Worm (Caenorhabditis elegans): ENCODE measurements around the gene glr-4.

The glr-4 gene

ce11 chrII:7756810-7757209, 37.3 kb downstream of the glr-4 start (continued):
- TF ChIP-seq T26A5.8 (tag; optimal IDR thresholded peaks at IDR 0.05) = no peak
- TF ChIP-seq fkh-3 (tag; optimal IDR thresholded peaks at IDR 0.05) = no peak
- TF ChIP-seq F22D6.2 (tag; optimal IDR thresholded peaks at IDR 0.05) = peak; percentile 38
- TF ChIP-seq Y53F4B.3 (GFP tag; IDR thresholded peaks at IDR 0.05) = 0 out of 2 replicates have a peak, but pooled peaks have one; percentile 16
- TF ChIP-seq attf-5 (GFP tag; optimal IDR thresholded peaks at IDR 0.05) = peak; percentile 61
- no peak for TF ChIP-seq hlh-26 (GFP tag; conservative IDR thresholded peaks at IDR 0.05)
- TF ChIP-seq unc-62 (GFP tag; optimal IDR thresholded peaks at IDR 0.05) = no peak
- TF ChIP-seq F33H1.4 (GFP tag; IDR thresholded peaks at IDR 0.05) = peak; percentile 47

- TF ChIP-seq nhr-27 (tag; optimal IDR thresholded peaks at IDR 0.05) (no peak), mxl-1 (tag; optimal IDR thresholded peaks at IDR 0.05) (no peak), cebp-1 (GFP tag; IDR thresholded peaks at IDR 0.05) (no peak), cebp-1 (tag; optimal IDR thresholded peaks at IDR 0.05) (no peak), lsl-1 (GFP tag; optimal IDR thresholded peaks at IDR 0.05) (no peak), madf-8 (GFP tag; conservative IDR thresholded peaks at IDR 0.05) (no peak), ztf-6 (GFP tag; IDR thresholded peaks at IDR 0.05) (no peak), C17E4.6 (GFP tag; IDR thresholded peaks at IDR 0.05) (no peak), zfh-2 (GFP tag; conservative IDR thresholded peaks at IDR 0.05) (no peak), dpl-1 (GFP tag; optimal IDR thresholded peaks at IDR 0.05) (no peak), egl-18 (GFP tag; IDR thresholded peaks at IDR 0.05) (no peak)
Observed at ce11 chrII:7755116-7755571, 39.0 kb downstream of the glr-4 start, which contains the start of the genes B0228.6 and B0228.1. B0228.6 (minus strand) TSS chrII:7755166. B0228.1 (plus strand) TSS chrII:7755343.

DNA sequence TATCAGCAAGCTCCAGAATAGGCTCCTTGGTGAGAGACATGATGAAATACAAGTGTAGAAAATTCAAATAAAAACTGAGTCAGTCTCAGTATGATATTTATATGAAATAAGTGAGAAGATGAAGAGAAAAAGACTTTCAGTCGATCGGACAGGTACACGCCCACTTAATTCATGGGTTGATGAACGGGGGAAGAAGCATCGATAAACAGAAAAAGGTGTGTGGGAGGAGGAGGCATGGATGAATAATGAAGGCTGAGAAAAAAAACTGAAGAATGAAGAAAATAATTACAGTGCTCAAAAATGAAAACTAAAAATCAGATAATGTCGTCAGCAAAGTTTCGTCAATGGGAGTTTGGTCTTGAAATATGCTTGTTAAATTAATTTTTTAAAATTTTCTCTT, 40.6 kb downstream of the glr-4 start, which contains the start of gene trx-1:
Gene trx-1 (minus strand): TSS at position 101 of the 400 bp plus-strand sequence.
- TF ChIP-seq atf-7 (tag; optimal IDR thresholded peaks at IDR 0.05) (no peak), rcor-1 (GFP tag; IDR thresholded peaks at IDR 0.05) (no peak), efl-1 (GFP tag; optimal IDR thresholded peaks at IDR 0.05) (no peak), ztf-6 (GFP tag; IDR thresholded peaks at IDR 0.05) (no peak), sdz-38 (tag; optimal IDR thresholded peaks at IDR 0.05) (no peak), ZK185.1 (tag; optimal IDR thresholded peaks at IDR 0.05; ENCODE audit: poor library complexity, severe bottlenecking) (no peak)

DNA sequence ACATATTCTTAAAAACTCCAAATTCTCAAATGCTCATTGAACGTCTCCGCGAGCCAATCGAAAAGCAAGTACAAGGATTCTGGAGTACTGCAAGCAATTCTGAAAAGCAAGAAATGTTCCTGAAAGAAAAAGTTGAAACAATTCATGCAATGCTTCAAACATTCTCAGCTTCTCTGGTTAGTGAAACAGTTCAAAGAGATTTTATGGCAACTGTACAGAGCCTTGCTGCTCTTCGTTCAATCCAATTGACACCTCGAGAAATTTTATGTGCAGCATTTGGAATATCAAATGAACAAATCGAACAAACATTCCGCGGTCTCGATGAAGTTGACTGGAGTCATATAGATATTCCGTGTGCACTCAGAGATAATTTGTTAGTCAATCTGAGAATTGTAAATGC, 57.4 kb downstream of the glr-4 start:
- TF ChIP-seq tbp1 (GFP tag; optimal IDR thresholded peaks at IDR 0.05) (no peak), ztf-6 (GFP tag; IDR thresholded peaks at IDR 0.05) (no peak), egrh-3 (GFP tag; IDR thresholded peaks at IDR 0.05) (no peak), pha-4 (tag; optimal IDR thresholded peaks at IDR 0.05) (no peak), ceh-91 (GFP tag; IDR thresholded peaks at IDR 0.05) (no peak), F57A8.1 (GFP tag; optimal IDR thresholded peaks at IDR 0.05) (no peak), B0035.1 (tag; optimal IDR thresholded peaks at IDR 0.05) (no peak), pbrm-1 (GFP tag; IDR thresholded peaks at IDR 0.05) (no peak), bed-2 (GFP tag; IDR thresholded peaks at IDR 0.05) (no peak), dpff-1 (tag; optimal IDR thresholded peaks at IDR 0.05) (no peak)
